Fruit fly (Drosophila melanogaster) whole organism, embryonic: ENCODE results near the gene dyw.
A peak's percentile ranks its signal among the peaks of the same experiment; 100 is the strongest.

ENCODE experiments used
- Antp ChIP-seq: fragments of 200-800 bp; sonication (Bioruptor generic); optimal IDR thresholded peaks from 3 replicates; lab custom pipeline; 2016; ENCODE audit warnings: missing biosample characterization, missing genetic modification characterization
- Blimp-1 ChIP-seq: fragments of 200-800 bp; sonication (Bioruptor generic); optimal IDR thresholded peaks from 3 replicates; lab custom pipeline; 2018; ENCODE audit warnings: missing biosample characterization, missing genetic modification characterization, mild to moderate bottlenecking, moderate library complexity, missing genetic modification reagents
- CG10462 ChIP-seq: fragments of 200-800 bp; sonication (Bioruptor generic); optimal IDR thresholded peaks from 2 replicates; lab custom pipeline; 2016; ENCODE audit warnings: missing biosample characterization, missing genetic modification characterization
- CG11093 ChIP-seq: fragments of 200-800 bp; sonication (Bioruptor generic); IDR thresholded peaks from 3 replicates; pipeline ENCODE4 v1.3.6; 2022; ENCODE audit warnings: missing biosample characterization, missing genetic modification characterization
- CG12659 ChIP-seq: fragments of 200-800 bp; sonication (Bioruptor generic); optimal IDR thresholded peaks from 3 replicates; lab custom pipeline; 2017; ENCODE audit warnings: mild to moderate bottlenecking, missing biosample characterization, missing genetic modification reagents, missing genetic modification characterization
- CG14014 ChIP-seq: fragments of 200-800 bp; sonication (Bioruptor generic); IDR thresholded peaks from 2 replicates; pipeline ENCODE4 v1.3.6; 2022; ENCODE audit warnings: missing biosample characterization, missing genetic modification characterization
- CG17912 ChIP-seq: fragments of 200-800 bp; sonication (Bioruptor generic); optimal IDR thresholded peaks from 2 replicates; lab custom pipeline; 2018; ENCODE audit warnings: missing biosample characterization, mild to moderate bottlenecking, missing genetic modification characterization
- CG18476 ChIP-seq: fragments of 200-800 bp; sonication (Bioruptor generic); optimal IDR thresholded peaks from 2 replicates; lab custom pipeline; 2016; ENCODE audit warnings: missing biosample characterization, mild to moderate bottlenecking, missing genetic modification characterization
- CG2116 ChIP-seq: fragments of 200-800 bp; sonication (Bioruptor generic); optimal IDR thresholded peaks from 3 replicates; lab custom pipeline; 2018; ENCODE audit warnings: missing biosample characterization, mild to moderate bottlenecking, missing genetic modification characterization
- CG30403 ChIP-seq: fragments of 200-800 bp; sonication (Bioruptor generic); optimal IDR thresholded peaks from 3 replicates; lab custom pipeline; 2016; ENCODE audit warnings: missing biosample characterization, missing genetic modification characterization
- CG31388 ChIP-seq: fragments of 200-800 bp; sonication (Bioruptor generic); optimal IDR thresholded peaks from 2 replicates; lab custom pipeline; 2016; ENCODE audit warnings: missing biosample characterization, missing genetic modification characterization
- CG33557 ChIP-seq: fragments of 200-800 bp; sonication (Bioruptor generic); optimal IDR thresholded peaks from 2 replicates; lab custom pipeline; 2019; ENCODE audit warnings: missing biosample characterization, mild to moderate bottlenecking, missing genetic modification characterization, moderate library complexity
- CG3847 ChIP-seq: fragments of 200-800 bp; sonication (Bioruptor generic); IDR thresholded peaks from 2 replicates; pipeline ENCODE4 v1.3.6; 2022; ENCODE audit warnings: missing biosample characterization, missing genetic modification characterization
- CG4730 ChIP-seq: fragments of 200-800 bp; sonication (Bioruptor generic); IDR thresholded peaks from 2 replicates; pipeline ENCODE4 v1.3.6; 2022; ENCODE audit warnings: missing biosample characterization, missing genetic modification characterization
- CG5953 ChIP-seq: fragments of 200-800 bp; sonication (Bioruptor generic); IDR thresholded peaks from 2 replicates; pipeline ENCODE4 v1.3.6; 2022; ENCODE audit warnings: missing biosample characterization, missing genetic modification characterization
- CG6765 ChIP-seq: fragments of 200-800 bp; sonication (Bioruptor generic); optimal IDR thresholded peaks from 3 replicates; lab custom pipeline; 2017; ENCODE audit warnings: missing biosample characterization, mild to moderate bottlenecking, missing genetic modification characterization
- CG7372 ChIP-seq: fragments of 200-800 bp; sonication (Bioruptor generic); IDR thresholded peaks from 2 replicates; pipeline ENCODE4 v1.3.6; 2022; ENCODE audit warnings: missing biosample characterization, missing genetic modification characterization
- CG7839 ChIP-seq: fragments of 200-800 bp; sonication (Bioruptor generic); optimal IDR thresholded peaks from 3 replicates; lab custom pipeline; 2018; ENCODE audit warnings: missing biosample characterization, mild to moderate bottlenecking, missing genetic modification characterization, moderate library complexity
- CG8281 ChIP-seq: fragments of 200-800 bp; sonication (Bioruptor generic); optimal IDR thresholded peaks from 2 replicates; lab custom pipeline; 2018; ENCODE audit warnings: missing biosample characterization, mild to moderate bottlenecking, missing genetic modification characterization, moderate library complexity
- CG8765 ChIP-seq: fragments of 200-800 bp; sonication (Bioruptor generic); IDR thresholded peaks from 2 replicates; pipeline ENCODE4 v1.3.6; 2022; ENCODE audit warnings: missing biosample characterization, missing genetic modification characterization
- CG9215 ChIP-seq: fragments of 200-800 bp; sonication (Bioruptor generic); IDR thresholded peaks from 2 replicates; pipeline ENCODE4 v1.3.6; 2022; ENCODE audit warnings: missing biosample characterization, missing genetic modification characterization
- Dll ChIP-seq: fragments of 200-800 bp; sonication (Bioruptor generic); IDR thresholded peaks from 4 replicates; pipeline ENCODE4 v1.3.6; 2022; ENCODE audit warnings: missing biosample characterization, missing genetic modification characterization; ENCODE audit not compliant: partially characterized antibody
- Hmx ChIP-seq: fragments of 200-800 bp; sonication (Bioruptor generic); optimal IDR thresholded peaks from 2 replicates; lab custom pipeline; 2016; ENCODE audit warnings: missing biosample characterization, missing genetic modification characterization
- Hsf ChIP-seq: fragments of 200-800 bp; sonication (Bioruptor generic); optimal IDR thresholded peaks from 3 replicates; lab custom pipeline; 2016; ENCODE audit warnings: missing biosample characterization, missing genetic modification characterization
- MTF-1 ChIP-seq: fragments of 200-800 bp; sonication (Bioruptor generic); optimal IDR thresholded peaks from 2 replicates; lab custom pipeline; 2018; ENCODE audit warnings: missing biosample characterization, mild to moderate bottlenecking, missing genetic modification characterization, borderline replicate concordance
- NK7.1 ChIP-seq: fragments of 200-800 bp; sonication (Bioruptor generic); optimal IDR thresholded peaks from 3 replicates; lab custom pipeline; 2016; ENCODE audit warnings: missing biosample characterization, missing genetic modification characterization
- NfI ChIP-seq: fragments of 200-800 bp; sonication (Bioruptor generic); optimal IDR thresholded peaks from 3 replicates; lab custom pipeline; 2018; ENCODE audit warnings: missing biosample characterization, mild to moderate bottlenecking, missing genetic modification characterization, moderate library complexity
- Ssrp ChIP-seq: fragments of 200-800 bp; sonication (Bioruptor generic); optimal IDR thresholded peaks from 2 replicates; lab custom pipeline; 2018; ENCODE audit warnings: missing biosample characterization, mild to moderate bottlenecking, missing genetic modification characterization, moderate library complexity
- bcd ChIP-seq: fragments of 200-800 bp; sonication (Bioruptor generic); optimal IDR thresholded peaks from 2 replicates; lab custom pipeline; 2017; ENCODE audit warnings: missing biosample characterization, mild to moderate bottlenecking, missing genetic modification characterization
- bsh ChIP-seq, 2 experiments: fragments of 200-800 bp; sonication (Bioruptor generic); optimal IDR thresholded peaks; 2 replicates each; lab custom pipeline; 2017 to 2018; ENCODE audit warnings: mild to moderate bottlenecking in 2 of 2, missing biosample characterization in 2 of 2, missing genetic modification characterization in 2 of 2, moderate library complexity in 1 of 2
- chm ChIP-seq: fragments of 200-800 bp; sonication (Bioruptor generic); IDR thresholded peaks from 2 replicates; pipeline ENCODE4 v1.3.6; 2022; ENCODE audit warnings: missing biosample characterization, missing genetic modification characterization
- danr ChIP-seq: fragments of 200-800 bp; sonication (Bioruptor generic); IDR thresholded peaks from 2 replicates; pipeline ENCODE4 v1.3.6; 2022; ENCODE audit warnings: missing biosample characterization, missing genetic modification characterization
- disco-r ChIP-seq: fragments of 200-800 bp; sonication (Bioruptor generic); optimal IDR thresholded peaks from 2 replicates; lab custom pipeline; 2016; ENCODE audit warnings: missing biosample characterization, missing genetic modification characterization
- dysf ChIP-seq: fragments of 200-800 bp; sonication (Bioruptor generic); IDR thresholded peaks from 3 replicates; pipeline ENCODE4 v1.3.6; 2022; ENCODE audit warnings: missing biosample characterization, missing genetic modification characterization
- ems ChIP-seq: fragments of 200-800 bp; sonication (Bioruptor generic); optimal IDR thresholded peaks from 3 replicates; lab custom pipeline; 2016; ENCODE audit warnings: missing biosample characterization, missing genetic modification characterization
- fu2 ChIP-seq: fragments of 200-800 bp; sonication (Bioruptor generic); optimal IDR thresholded peaks from 2 replicates; lab custom pipeline; 2016; ENCODE audit warnings: missing biosample characterization, missing genetic modification characterization
- kni ChIP-seq: fragments of 200-800 bp; sonication (Bioruptor generic); optimal IDR thresholded peaks from 3 replicates; lab custom pipeline; 2017; ENCODE audit warnings: mild to moderate bottlenecking, missing biosample characterization, missing genetic modification reagents, missing genetic modification characterization
- lmd ChIP-seq: fragments of 200-800 bp; sonication (Bioruptor generic); IDR thresholded peaks from 2 replicates; pipeline ENCODE4 v1.3.6; 2022; ENCODE audit warnings: missing biosample characterization, missing genetic modification characterization
- lola ChIP-seq, 3 experiments: fragments of >200 bp in 2 of 3; fragments of 200-800 bp in 1 of 3; sonication (Bioruptor generic) in 1 of 3; optimal IDR thresholded peaks; 2 replicates each; lab custom pipeline; 2017 to 2019; ENCODE audit warnings: missing biosample characterization in 3 of 3, missing genetic modification characterization in 3 of 3, mild to moderate bottlenecking in 1 of 3, moderate library complexity in 1 of 3
- p53 ChIP-seq: fragments of 200-800 bp; sonication (Bioruptor generic); optimal IDR thresholded peaks from 2 replicates; lab custom pipeline; 2016; ENCODE audit warnings: missing biosample characterization, missing genetic modification characterization
- peb ChIP-seq: fragments of 200-800 bp; sonication (Bioruptor generic); IDR thresholded peaks from 2 replicates; pipeline ENCODE4 v1.3.6; 2022; ENCODE audit warnings: missing biosample characterization, missing genetic modification characterization
- salm ChIP-seq: fragments of 200-800 bp; sonication (Bioruptor generic); optimal IDR thresholded peaks from 2 replicates; lab custom pipeline; 2018; ENCODE audit warnings: missing biosample characterization, mild to moderate bottlenecking, missing genetic modification characterization
- slbo ChIP-seq: fragments of 200-800 bp; sonication (Bioruptor generic); IDR thresholded peaks from 2 replicates; pipeline ENCODE4 v1.3.6; 2022; ENCODE audit warnings: missing biosample characterization, missing genetic modification characterization
- sob ChIP-seq: fragments of 200-800 bp; sonication (Bioruptor generic); IDR thresholded peaks from 2 replicates; pipeline ENCODE4 v1.3.6; 2022; ENCODE audit warnings: missing biosample characterization, missing genetic modification characterization
- sqz ChIP-seq: fragments of 200-800 bp; sonication (Bioruptor generic); optimal IDR thresholded peaks from 3 replicates; lab custom pipeline; 2018; ENCODE audit warnings: missing biosample characterization, mild to moderate bottlenecking, missing genetic modification characterization
- tio ChIP-seq: fragments of 200-800 bp; sonication (Bioruptor generic); optimal IDR thresholded peaks from 2 replicates; lab custom pipeline; 2017; ENCODE audit warnings: missing biosample characterization, missing genetic modification characterization, inconsistent platforms
- tna ChIP-seq: fragments of 200-800 bp; sonication (Bioruptor generic); IDR thresholded peaks from 2 replicates; pipeline ENCODE4 v1.3.6; 2022; ENCODE audit warnings: missing biosample characterization, missing genetic modification characterization; ENCODE audit not compliant: partially characterized antibody
- twi ChIP-seq: fragments of 200-800 bp; optimal IDR thresholded peaks from 2 replicates; lab custom pipeline; 2019; ENCODE audit warnings: missing biosample characterization, mild to moderate bottlenecking, missing genetic modification characterization, moderate library complexity
- unc-4 ChIP-seq: fragments of 200-800 bp; sonication (Bioruptor generic); IDR thresholded peaks from 2 replicates; pipeline ENCODE4 v1.3.6; 2022; ENCODE audit warnings: missing biosample characterization, missing genetic modification characterization; ENCODE audit not compliant: partially characterized antibody
- unpg ChIP-seq: fragments of 200-800 bp; sonication (Bioruptor generic); optimal IDR thresholded peaks from 3 replicates; lab custom pipeline; 2018; ENCODE audit warnings: missing biosample characterization, mild to moderate bottlenecking, missing genetic modification characterization, moderate library complexity
- usp ChIP-seq: fragments of >200 bp; optimal IDR thresholded peaks from 2 replicates; lab custom pipeline; 2017; ENCODE audit warnings: missing biosample characterization, missing genetic modification characterization
- wdn ChIP-seq: fragments of 200-800 bp; sonication (Bioruptor generic); IDR thresholded peaks from 2 replicates; pipeline ENCODE4 v1.3.6; 2022; ENCODE audit warnings: missing biosample characterization, missing genetic modification characterization

The dyw gene

dm6 chrX:2720122-2720521 lies 26.4 kb upstream of the dyw start, which contains the start of gene CG2701 (continued):
- no peak for TF ChIP-seq Hmx
- TF ChIP-seq salm (tag; lab: Kevin White, UChicago): no peak
- no peak for TF ChIP-seq usp (GFP tag; lab: Kevin White, UChicago)
- peak; percentile 26 for TF ChIP-seq fu2 (GFP tag; lab: Kevin White, UChicago)
- no peak for TF ChIP-seq p53 (GFP tag; lab: Kevin White, UChicago)
- no peak for TF ChIP-seq lola (GFP tag; optimal IDR thresholded peaks at IDR 0.05; lab: Kevin White, UChicago)
- TF ChIP-seq sqz (GFP tag; lab: Kevin White, UChicago): no peak
- TF ChIP-seq slbo (GFP tag; lab: Robert Waterston, UW): peak; percentile 53; the same call in 1 of the 2 replicates
- no peak for TF ChIP-seq danr (GFP tag; lab: Robert Waterston, UW)
- TF ChIP-seq CG11093: no peak
- no peak for TF ChIP-seq NfI (GFP tag; lab: Kevin White, UChicago)
- TF ChIP-seq Ssrp (tag; lab: Kevin White, UChicago): no peak
- TF ChIP-seq CG8765: no peak
- peak; percentile 32 for TF ChIP-seq CG12659 (GFP tag; lab: Kevin White, UChicago)
- TF ChIP-seq bcd (GFP tag; lab: Kevin White, UChicago): no peak
- no peak for TF ChIP-seq dysf (GFP tag; lab: Robert Waterston, UW)
- TF ChIP-seq peb (GFP tag; lab: Robert Waterston, UW): no peak
- peak; percentile 44 for TF ChIP-seq Antp (GFP tag; lab: Kevin White, UChicago)
- no peak for TF ChIP-seq chm (GFP tag; lab: Robert Waterston, UW)
- TF ChIP-seq CG31388: no peak
- no peak for TF ChIP-seq CG10462
- no peak for TF ChIP-seq CG30403 (GFP tag; lab: Kevin White, UChicago)
- no peak for TF ChIP-seq bsh (GFP tag; optimal IDR thresholded peaks at IDR 0.05; lab: Kevin White, UChicago)
- TF ChIP-seq MTF-1 (GFP tag; lab: Kevin White, UChicago): no peak
- TF ChIP-seq CG17912 (GFP tag; lab: Kevin White, UChicago): no peak
- no peak for TF ChIP-seq Blimp-1 (GFP tag; lab: Kevin White, UChicago)
- TF ChIP-seq CG9215 (GFP tag; lab: Robert Waterston, UW): no peak
- peak; percentile 66 for TF ChIP-seq unc-4 (GFP tag; lab: Robert Waterston, UW)
- no peak for TF ChIP-seq lmd (GFP tag; lab: Robert Waterston, UW)
- TF ChIP-seq twi (tag; lab: Kevin White, UChicago): no peak
- no peak for TF ChIP-seq kni (GFP tag; lab: Kevin White, UChicago)
- TF ChIP-seq CG7372: no peak
- TF ChIP-seq CG2116 (GFP tag; lab: Kevin White, UChicago): peak; percentile 57
- no peak for TF ChIP-seq wdn
- no peak for TF ChIP-seq CG33557
- no peak for TF ChIP-seq NK7.1
- no peak for TF ChIP-seq CG18476 (GFP tag; lab: Kevin White, UChicago)
- TF ChIP-seq disco-r: no peak
- TF ChIP-seq unpg (GFP tag; lab: Kevin White, UChicago): no peak
- no peak for TF ChIP-seq ems (GFP tag; lab: Kevin White, UChicago)
- TF ChIP-seq sob: no peak
- no peak for TF ChIP-seq CG7839 (tag; lab: Kevin White, UChicago)
- TF ChIP-seq CG4730 (GFP tag; lab: Robert Waterston, UW): no peak
- TF ChIP-seq CG14014 (GFP tag; lab: Robert Waterston, UW): no peak
- TF ChIP-seq tna (GFP tag; lab: Robert Waterston, UW): peak; percentile 65; the same call in 1 of the 2 replicates
- peak; percentile 71 for TF ChIP-seq Dll (GFP tag; lab: Robert Waterston, UW)
- peak; percentile 41; the same call in 1 of the 2 replicates for TF ChIP-seq CG3847 (GFP tag; lab: Robert Waterston, UW)
- peak; percentile 22 for TF ChIP-seq Hsf (GFP tag; lab: Kevin White, UChicago)
- TF ChIP-seq CG5953 (GFP tag; lab: Robert Waterston, UW): no peak
- no peak for TF ChIP-seq CG6765 (GFP tag; lab: Kevin White, UChicago)
- TF ChIP-seq tio: no peak
- no peak for TF ChIP-seq CG8281
